Fruit fly (Drosophila melanogaster): ENCODE data around the gene CG5342.

CG5342 gene

DNA sequence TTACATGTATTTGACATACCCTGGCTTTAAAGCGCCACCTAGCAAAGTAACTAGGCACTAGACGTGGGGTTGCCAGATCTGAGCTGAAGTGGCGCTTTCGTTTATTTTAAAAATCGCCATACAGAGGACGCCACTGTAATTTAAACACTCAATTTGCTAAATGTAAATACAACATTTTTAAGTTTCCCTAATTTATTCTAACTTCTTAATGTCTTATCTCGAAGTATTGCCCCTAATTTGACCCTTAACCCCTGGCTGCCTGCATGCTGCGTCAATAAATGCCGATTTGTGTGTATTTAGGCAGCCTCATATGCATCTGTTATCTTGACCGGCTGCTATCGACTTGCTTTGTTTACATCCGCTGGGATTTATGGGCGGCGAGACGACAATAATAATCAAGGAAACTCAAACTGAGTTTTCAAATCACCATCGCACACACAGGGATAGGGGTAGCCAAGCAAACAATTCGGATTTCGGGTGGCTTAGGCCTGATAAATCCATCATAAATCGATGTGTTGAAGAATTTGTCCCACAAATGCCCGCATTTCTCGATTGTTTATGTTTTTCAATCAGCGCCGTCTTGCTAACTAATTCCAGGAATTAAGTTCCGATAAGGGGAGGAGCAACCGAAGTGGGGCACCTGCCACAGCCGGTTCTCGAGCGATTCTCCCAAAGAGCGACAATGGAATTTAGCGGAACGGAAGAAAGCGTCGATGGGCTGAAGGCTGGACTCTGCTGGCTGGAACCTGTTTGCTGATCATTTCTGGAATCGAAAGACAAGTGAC is 34.8 kb downstream of the CG5342 start (continued):
- TF ChIP-seq Rfx (GFP tag; IDR thresholded peaks at IDR 0.05) (peak; percentile 88), Med (GFP tag) (peak; percentile 97), CG3847 (GFP tag; IDR thresholded peaks at IDR 0.05) (peak; percentile 67), CG18764 (GFP tag; optimal IDR thresholded peaks at IDR 0.05) (peak; percentile 55), maf-S (GFP tag; optimal IDR thresholded peaks at IDR 0.05) (peak; percentile 18), disco-r (GFP tag; optimal IDR thresholded peaks at IDR 0.05) (no peak), CG7963 (GFP tag; IDR thresholded peaks at IDR 0.05; ENCODE audit: partially characterized antibody) (peak; percentile 25; the same call in 1 of the 3 replicates), pfk (GFP tag; optimal IDR thresholded peaks at IDR 0.05) (no peak), jing (GFP tag; optimal IDR thresholded peaks at IDR 0.05) (no peak), abd-A (tag; optimal IDR thresholded peaks at IDR 0.05) (no peak), MESR4 (GFP tag; optimal IDR thresholded peaks at IDR 0.05) (no peak), MBD-R2 (GFP tag; IDR thresholded peaks at IDR 0.05) (no peak), CG34224 (GFP tag; IDR thresholded peaks at IDR 0.05; ENCODE audit: partially characterized antibody) (no peak), MTF-1 (GFP tag; optimal IDR thresholded peaks at IDR 0.05; ENCODE audit: borderline replicate concordance) (no peak), gem (tag; optimal IDR thresholded peaks at IDR 0.05) (peak; percentile 56), CG42726 (GFP tag; IDR thresholded peaks at IDR 0.05; ENCODE audit: partially characterized antibody) (peak; percentile 85), CG1647 (GFP tag; optimal IDR thresholded peaks at IDR 0.05) (peak; percentile 69), ken (GFP tag; IDR thresholded peaks at IDR 0.05) (peak; percentile 74; the same call in 2 of the 3 replicates), Asciz (GFP tag; optimal IDR thresholded peaks at IDR 0.05) (no peak), vnd (GFP tag; IDR thresholded peaks at IDR 0.05; ENCODE audit: partially characterized antibody) (no peak), CG15479 (GFP tag; optimal IDR thresholded peaks at IDR 0.05) (peak; percentile 90), CG13624 (GFP tag; optimal IDR thresholded peaks at IDR 0.05) (peak; percentile 63), otp (GFP tag; IDR thresholded peaks at IDR 0.05) (peak; percentile 60; the same call in 1 of the 3 replicates), gcm2 (GFP tag; optimal IDR thresholded peaks at IDR 0.05) (peak; percentile 41), CG32532 (GFP tag; IDR thresholded peaks at IDR 0.05) (peak; percentile 89), Nf-YC (tag; optimal IDR thresholded peaks at IDR 0.05) (peak; percentile 48), B-H1 (GFP tag; IDR thresholded peaks at IDR 0.05) (no peak; the same call in 2 of the 3 replicates), CG3995 (GFP tag; optimal IDR thresholded peaks at IDR 0.05) (no peak), nerfin-1 (tag; optimal IDR thresholded peaks at IDR 0.05) (no peak), Bgb (GFP tag; IDR thresholded peaks at IDR 0.05; ENCODE audit: partially characterized antibody) (peak; percentile 84), CG6654 (GFP tag; optimal IDR thresholded peaks at IDR 0.05) (no peak), CG10654 (GFP tag; optimal IDR thresholded peaks at IDR 0.05) (peak; percentile 15), row (GFP tag; IDR thresholded peaks at IDR 0.05) (peak; percentile 42; the same call in 2 of the 3 replicates), Nf-YB (GFP tag; optimal IDR thresholded peaks at IDR 0.05) (no peak), CG17568 (GFP tag; optimal IDR thresholded peaks at IDR 0.05) (no peak), Dad (GFP tag; optimal IDR thresholded peaks at IDR 0.05) (peak; percentile 47), emc (GFP tag; optimal IDR thresholded peaks at IDR 0.05) (peak; percentile 30), tll (GFP tag; optimal IDR thresholded peaks at IDR 0.05) (peak in 1 of 2 experiments; percentile 66), kay (GFP tag; optimal IDR thresholded peaks at IDR 0.05) (no peak), sr (GFP tag; IDR thresholded peaks at IDR 0.05) (no peak), CG6254 (GFP tag; optimal IDR thresholded peaks at IDR 0.05) (no peak), insv (GFP tag; optimal IDR thresholded peaks at IDR 0.05) (peak in 1 of 2 experiments; percentile 64), CG7987 (GFP tag; optimal IDR thresholded peaks at IDR 0.05) (peak; percentile 48), CG4404 (GFP tag; IDR thresholded peaks at IDR 0.05) (peak; percentile 45), CG8359 (GFP tag; optimal IDR thresholded peaks at IDR 0.05; ENCODE audit: borderline replicate concordance) (no peak), ab (GFP tag; optimal IDR thresholded peaks at IDR 0.05) (peak; percentile 29), tgo (GFP tag; IDR thresholded peaks at IDR 0.05) (peak; percentile 65), wdn (GFP tag; IDR thresholded peaks at IDR 0.05) (no peak)

All from whole organism, embryonic.